Fruit fly (Drosophila melanogaster): Measurements from ENCODE around the gene lili.

The lili gene

DNA sequence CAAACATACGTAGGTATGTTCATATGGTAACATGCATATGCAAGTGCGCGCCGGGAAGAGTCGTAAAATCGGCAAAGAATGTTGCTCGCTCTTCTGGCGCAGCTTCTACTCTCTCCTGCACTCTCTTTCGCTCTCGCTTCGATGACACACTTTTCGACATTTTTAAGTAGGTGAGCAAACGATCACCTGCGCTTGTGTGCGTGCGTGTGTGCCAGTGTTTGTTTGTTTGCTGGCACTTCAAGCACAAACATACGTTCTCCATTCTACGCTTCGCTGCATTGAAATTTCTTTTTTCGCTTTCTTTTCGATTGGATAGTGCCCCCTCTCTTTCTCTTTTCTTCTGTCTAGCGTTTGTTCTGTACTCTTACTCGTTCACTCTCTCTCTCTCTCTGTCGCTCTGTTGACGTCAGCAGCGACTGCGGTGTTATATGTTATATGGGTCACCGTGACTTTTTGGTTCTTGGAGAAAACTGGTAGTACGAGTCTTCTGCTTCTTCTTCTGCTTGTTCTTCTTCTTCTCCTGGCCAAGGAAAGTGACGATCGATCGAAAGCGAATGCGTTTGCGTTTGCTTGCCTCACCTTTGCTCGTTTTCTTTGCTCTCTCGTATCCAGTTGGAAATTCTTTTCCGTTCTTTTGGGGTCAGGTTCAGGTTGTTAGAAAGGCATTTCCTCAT is 46.0 kb downstream of the lili start:
- TF ChIP-seq Dif (GFP tag; optimal IDR thresholded peaks at IDR 0.05; ENCODE audit: partially characterized antibody): peak; percentile 64
- no peak for TF ChIP-seq foxo (GFP tag; optimal IDR thresholded peaks at IDR 0.05)
- TF ChIP-seq Rel (GFP tag; optimal IDR thresholded peaks at IDR 0.05): no peak
- no peak for TF ChIP-seq Rel (tag; optimal IDR thresholded peaks at IDR 0.05)
- peak; percentile 61 to 66 for TF ChIP-seq dl (GFP tag; optimal IDR thresholded peaks at IDR 0.05; ENCODE audit: insufficient read depth in 1 of 2, partially characterized antibody in 2 of 2)
- TF ChIP-seq fru (GFP tag; optimal IDR thresholded peaks at IDR 0.05): no peak

DNA sequence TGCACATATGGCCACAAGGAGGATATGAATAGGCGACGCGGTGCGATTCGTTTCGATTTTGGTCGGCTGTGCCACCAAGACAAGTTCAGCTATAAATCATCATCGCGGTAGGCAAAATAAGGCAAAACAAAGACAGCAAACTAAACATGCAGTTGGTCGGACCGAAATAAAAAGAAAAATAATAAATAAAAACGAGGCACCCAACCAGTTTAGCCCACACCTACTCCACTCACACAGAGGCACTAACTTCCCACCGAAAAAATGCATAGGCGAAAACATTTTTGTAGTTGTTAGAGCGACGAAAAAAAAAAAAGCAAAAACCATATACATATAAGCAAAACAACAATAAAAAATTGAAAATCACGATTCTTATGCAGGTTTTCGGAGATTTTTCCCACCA is 47.1 kb downstream of the lili start:
- TF ChIP-seq CG32264 (GFP tag; optimal IDR thresholded peaks at IDR 0.05): no peak
- TF ChIP-seq sage (GFP tag; optimal IDR thresholded peaks at IDR 0.05): no peak
- no peak for TF ChIP-seq brk (GFP tag; optimal IDR thresholded peaks at IDR 0.05)
- TF ChIP-seq foxo (GFP tag; optimal IDR thresholded peaks at IDR 0.05): no peak

DNA sequence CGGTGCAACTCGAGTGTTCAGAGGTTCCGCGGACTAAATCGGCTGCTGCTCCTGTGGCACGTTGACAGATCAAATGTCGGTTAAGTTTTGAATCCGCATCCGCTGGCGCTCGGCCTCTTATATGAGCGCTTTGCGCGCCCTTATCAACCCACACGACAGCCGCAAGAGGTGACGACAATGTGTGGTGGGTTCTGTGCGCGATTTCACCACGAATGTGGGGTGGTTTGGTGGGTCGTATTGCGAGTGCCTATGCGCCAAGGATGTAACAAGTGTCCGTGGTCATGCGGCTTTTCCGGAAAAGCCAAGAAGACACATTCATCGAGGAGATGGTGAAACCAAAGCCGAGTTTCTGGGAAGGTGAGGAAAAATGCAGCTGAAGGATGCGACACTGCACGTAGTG is 48.8 kb downstream of the lili start, which contains the start of gene AstA:
AstA (minus strand) TSS at position 101 of the 400 bp plus-strand sequence.
- TF ChIP-seq pan (optimal IDR thresholded peaks at IDR 0.05) (no peak), CG32264 (GFP tag; optimal IDR thresholded peaks at IDR 0.05) (no peak), h (GFP tag; optimal IDR thresholded peaks at IDR 0.05) (no peak), CG9705 (GFP tag; optimal IDR thresholded peaks at IDR 0.05) (no peak), N (GFP tag; optimal IDR thresholded peaks at IDR 0.05) (no peak), GATAd (GFP tag; optimal IDR thresholded peaks at IDR 0.05) (no peak), ey (GFP tag; optimal IDR thresholded peaks at IDR 0.05) (no peak), sage (GFP tag; optimal IDR thresholded peaks at IDR 0.05) (no peak), psq (GFP tag; optimal IDR thresholded peaks at IDR 0.05) (no peak), Myc (optimal IDR thresholded peaks at IDR 0.05) (no peak), Rel (GFP tag; optimal IDR thresholded peaks at IDR 0.05) (no peak), Rel (tag; optimal IDR thresholded peaks at IDR 0.05) (no peak), CrebA (GFP tag; optimal IDR thresholded peaks at IDR 0.05; ENCODE audit: borderline replicate concordance) (no peak), brk (GFP tag; optimal IDR thresholded peaks at IDR 0.05) (no peak), dl (GFP tag; optimal IDR thresholded peaks at IDR 0.05; ENCODE audit: insufficient read depth in 1 of 2, partially characterized antibody in 2 of 2) (no peak), jim (GFP tag; optimal IDR thresholded peaks at IDR 0.05) (no peak), lola (GFP tag; optimal IDR thresholded peaks at IDR 0.05) (no peak), woc (GFP tag; optimal IDR thresholded peaks at IDR 0.05) (no peak)
